Fruit fly (Drosophila melanogaster) whole organism, prepupa: ENCODE measurements around the gene CG10089.

Experiments
- CG11294 ChIP-seq: fragments of 200-800 bp; sonication (Bioruptor generic); IDR thresholded peaks from 2 replicates; pipeline ENCODE4 v1.3.6; 2022; ENCODE audit warnings: missing biosample characterization, missing genetic modification characterization
- CG11762 ChIP-seq: fragments of 200-800 bp; sonication (Bioruptor generic); optimal IDR thresholded peaks from 3 replicates; lab custom pipeline; 2016; ENCODE audit warnings: missing biosample characterization, missing genetic modification characterization; ENCODE audit not compliant: insufficient read depth
- CG1621 ChIP-seq: fragments of 200-800 bp; sonication (Bioruptor generic); optimal IDR thresholded peaks from 3 replicates; lab custom pipeline; 2018; ENCODE audit warnings: missing biosample characterization, mild to moderate bottlenecking, missing genetic modification characterization
- CG6276 ChIP-seq: fragments of 200-800 bp; sonication (Bioruptor generic); optimal IDR thresholded peaks from 2 replicates; lab custom pipeline; 2017; ENCODE audit warnings: missing biosample characterization, mild to moderate bottlenecking, missing genetic modification characterization
- CG6854 ChIP-seq: fragments of 200-800 bp; sonication (Bioruptor generic); optimal IDR thresholded peaks from 2 replicates; lab custom pipeline; 2017; ENCODE audit warnings: missing biosample characterization, mild to moderate bottlenecking, missing genetic modification characterization
- Eip75B ChIP-seq: fragments of 200-800 bp; sonication (Bioruptor generic); optimal IDR thresholded peaks from 3 replicates; lab custom pipeline; 2016; ENCODE audit warnings: missing biosample characterization, missing genetic modification characterization
- Eip78C ChIP-seq: fragments of 200-800 bp; sonication (Bioruptor generic); peaks from one replicate; lab custom pipeline; 2016; ENCODE audit warnings: missing biosample characterization, missing genetic modification characterization
- Ets21C ChIP-seq: fragments of 200-800 bp; sonication (Bioruptor generic); optimal IDR thresholded peaks from 3 replicates; lab custom pipeline; 2016; ENCODE audit warnings: missing biosample characterization, missing genetic modification characterization
- Hr39 ChIP-seq: fragments of 200-800 bp; sonication (Bioruptor generic); optimal IDR thresholded peaks from 2 replicates; lab custom pipeline; 2016; ENCODE audit warnings: missing biosample characterization, missing genetic modification characterization
- Lpt ChIP-seq: fragments of 200-800 bp; sonication (Bioruptor generic); optimal IDR thresholded peaks from 3 replicates; lab custom pipeline; 2016; ENCODE audit warnings: missing biosample characterization, missing genetic modification characterization
- Smox ChIP-seq: fragments of 200-800 bp; sonication (Bioruptor generic); optimal IDR thresholded peaks from 3 replicates; lab custom pipeline; 2016; ENCODE audit warnings: missing biosample characterization, missing genetic modification characterization
- Sox102F ChIP-seq: fragments of 200-800 bp; sonication (Bioruptor generic); optimal IDR thresholded peaks from 2 replicates; lab custom pipeline; 2016; ENCODE audit warnings: missing biosample characterization, mild to moderate bottlenecking, missing genetic modification characterization
- eg ChIP-seq: fragments of 200-800 bp; sonication (Bioruptor generic); IDR thresholded peaks from 3 replicates; pipeline ENCODE4 v1.3.6; 2022; ENCODE audit warnings: missing biosample characterization, missing genetic modification characterization
- pdm3 ChIP-seq: fragments of 200-800 bp; sonication (Bioruptor generic); optimal IDR thresholded peaks from 3 replicates; lab custom pipeline; 2016; ENCODE audit warnings: missing biosample characterization, missing genetic modification characterization

DNA sequence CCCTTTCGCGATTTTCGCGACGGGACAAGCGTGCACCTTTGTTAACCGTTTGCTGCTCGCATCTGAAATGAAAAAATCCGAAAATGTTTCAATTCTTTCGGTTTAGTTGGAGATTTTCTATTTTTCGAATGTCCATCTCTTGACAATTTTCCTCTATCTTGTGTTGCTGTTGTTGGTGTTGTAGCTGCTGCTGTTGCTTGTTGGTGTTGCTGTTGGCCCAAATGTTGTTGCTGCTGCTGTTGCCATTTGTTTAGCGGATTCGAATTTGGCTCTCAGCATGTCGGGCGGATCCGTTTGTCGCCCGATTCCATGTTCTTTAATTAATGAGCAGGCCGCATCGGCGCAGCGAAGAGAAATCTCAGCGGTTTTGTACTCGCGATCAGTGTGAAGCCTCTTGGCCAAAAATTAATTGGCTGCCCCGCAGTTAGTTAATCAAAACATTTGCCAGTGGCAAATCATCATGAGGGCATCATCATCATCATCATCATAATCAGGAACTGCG is 52.2 kb downstream of the CG10089 start, which contains the start of gene CG32121:
- TF ChIP-seq pdm3 (GFP tag; lab: Kevin White, UChicago) (no peak), Sox102F (GFP tag; lab: Kevin White, UChicago) (no peak), CG1621 (tag; lab: Kevin White, UChicago) (no peak), Ets21C (GFP tag; lab: Kevin White, UChicago) (no peak), Lpt (GFP tag; lab: Kevin White, UChicago) (no peak), Hr39 (GFP tag; lab: Kevin White, UChicago) (no peak), CG6854 (GFP tag; lab: Kevin White, UChicago) (no peak), Eip75B (no peak), CG11762 (GFP tag; lab: Kevin White, UChicago) (no peak), Eip78C (GFP tag; lab: Kevin White, UChicago) (no peak), Smox (GFP tag; lab: Kevin White, UChicago) (no peak), CG11294 (GFP tag; lab: Robert Waterston, UW) (no peak), CG6276 (GFP tag; lab: Kevin White, UChicago) (no peak), eg (GFP tag; lab: Robert Waterston, UW) (no peak)
